Worm (Caenorhabditis elegans) whole organism, late embryonic: ENCODE measurements around the gene F10C2.3.

Source experiments
- ceh-18 ChIP-seq: sonication (generic microtip); optimal IDR thresholded peaks from 2 replicates; lab custom pipeline; 2016; ENCODE audit warnings: missing genetic modification characterization, missing compliant biosample characterization
- ceh-2 ChIP-seq: sonication (generic microtip); optimal IDR thresholded peaks from 2 replicates; lab custom pipeline; 2016; ENCODE audit warnings: missing genotype, missing genetic modification characterization, missing compliant biosample characterization
- ceh-24 ChIP-seq: sonication (generic microtip); optimal IDR thresholded peaks from 2 replicates; lab custom pipeline; 2016; ENCODE audit warnings: mild to moderate bottlenecking, missing genetic modification characterization, missing compliant biosample characterization
- ceh-6 ChIP-seq: fragments of 200-800 bp; sonication (Bioruptor generic); optimal IDR thresholded peaks from 2 replicates; lab custom pipeline; 2018; ENCODE audit warnings: mild to moderate bottlenecking, missing genetic modification characterization, missing compliant biosample characterization
- dmd-4 ChIP-seq: sonication (generic microtip); optimal IDR thresholded peaks from 2 replicates; lab custom pipeline; 2016; ENCODE audit warnings: borderline replicate concordance, missing genetic modification characterization, missing compliant biosample characterization
- eyg-1 ChIP-seq: sonication (generic microtip); optimal IDR thresholded peaks from 2 replicates; lab custom pipeline; 2016; ENCODE audit warnings: missing genotype, missing genetic modification characterization, missing compliant biosample characterization
- fax-1 ChIP-seq: sonication (generic microtip); optimal IDR thresholded peaks from 2 replicates; lab custom pipeline; 2016; ENCODE audit warnings: missing genotype, missing genetic modification characterization, missing compliant biosample characterization
- nfya-1 ChIP-seq: sonication (generic microtip); optimal IDR thresholded peaks from 2 replicates; lab custom pipeline; 2017; ENCODE audit warnings: missing genetic modification characterization, mild to moderate bottlenecking, missing compliant biosample characterization, antibody characterized with exemption, moderate library complexity
- nhr-11 ChIP-seq: fragments of 150-350 bp; optimal IDR thresholded peaks from 2 replicates; lab custom pipeline; 2014; ENCODE audit warnings: missing biosample characterization, missing genetic modification characterization
- pag-3 ChIP-seq: sonication (generic microtip); optimal IDR thresholded peaks from 2 replicates; lab custom pipeline; 2016; ENCODE audit warnings: missing compliant biosample characterization, missing genetic modification characterization, borderline replicate concordance
- pqm-1 ChIP-seq: sonication (generic microtip); optimal IDR thresholded peaks from 2 replicates; lab custom pipeline; 2016; ENCODE audit warnings: missing genetic modification characterization, missing compliant biosample characterization
- rnt-1 ChIP-seq: sonication (generic microtip); optimal IDR thresholded peaks from 2 replicates; lab custom pipeline; 2016; ENCODE audit warnings: missing genetic modification characterization, missing compliant biosample characterization
- unc-86 ChIP-seq: sonication (generic microtip); optimal IDR thresholded peaks from 2 replicates; lab custom pipeline; 2016; ENCODE audit warnings: missing genetic modification characterization, missing compliant biosample characterization

- no peak for TF ChIP-seq ceh-2 (tag; lab: Kevin White, UChicago)
- peak; percentile 89 for TF ChIP-seq nfya-1 (tag; lab: Kevin White, UChicago)
- TF ChIP-seq nhr-11 (tag; lab: Kevin White, UChicago): no peak
- no peak for TF ChIP-seq unc-86
- peak; percentile 69 for TF ChIP-seq rnt-1
- TF ChIP-seq pqm-1 (tag; lab: Kevin White, UChicago): no peak
- no peak for TF ChIP-seq dmd-4 (tag; lab: Kevin White, UChicago)
- no peak for TF ChIP-seq eyg-1 (tag; lab: Kevin White, UChicago)
- no peak for TF ChIP-seq ceh-24 (tag; lab: Kevin White, UChicago)
- peak; percentile 2 for TF ChIP-seq fax-1 (tag; lab: Kevin White, UChicago)
- peak; percentile 84 for TF ChIP-seq ceh-18 (tag; lab: Kevin White, UChicago)
- TF ChIP-seq pag-3 (tag; lab: Kevin White, UChicago): no peak
- no peak for TF ChIP-seq ceh-6 (GFP tag; lab: Kevin White, UChicago)
These were observed 40.2 kb upstream of the F10C2.3 start, which contains the start of gene snr-4 for ce11 chrV:11979673-11980561.
